Worm (Caenorhabditis elegans): ENCODE results near the gene ZC239.3.
"Not testable (repeated sequence)": the region's sequence is repeated elsewhere in the genome, so short reads cannot be mapped to it uniquely, and the experiment has no call there.

- TF ChIP-seq nhr-2 (tag; optimal IDR thresholded peaks at IDR 0.05); mab-5 (tag; optimal IDR thresholded peaks at IDR 0.05); nhr-237 (tag; optimal IDR thresholded peaks at IDR 0.05); ztf-11 (tag; optimal IDR thresholded peaks at IDR 0.05); unc-120 (tag; optimal IDR thresholded peaks at IDR 0.05; ENCODE audit: poor library complexity, severe bottlenecking); lsy-2 (tag; optimal IDR thresholded peaks at IDR 0.05); unc-39 (tag; optimal IDR thresholded peaks at IDR 0.05); ces-1 (GFP tag; optimal IDR thresholded peaks at IDR 0.05); lin-13 (tag; optimal IDR thresholded peaks at IDR 0.05); ceh-83 (GFP tag; optimal IDR thresholded peaks at IDR 0.05): not testable (repeated sequence)
Measured at ce11 chrII:3189038-3189437, 26.8 kb upstream of the ZC239.3 start, which contains the start of gene Y27F2A.11.

Data from whole organism, mixed stage, embryonic.